Worm (Caenorhabditis elegans) whole organism, L4/young adult: ENCODE results near the gene K01A11.3.

Experiments used
- W03F9.2 ChIP-seq: fragments of 150-350 bp; optimal IDR thresholded peaks from 2 replicates; lab custom pipeline; 2014; ENCODE audit warnings: missing biosample characterization, missing genetic modification characterization
- dao-5 ChIP-seq: sonication (generic microtip); optimal IDR thresholded peaks from 2 replicates; lab custom pipeline; 2016; ENCODE audit warnings: missing genotype, missing genetic modification characterization, moderate library complexity, missing compliant biosample characterization
- him-1 ChIP-seq: sonication (generic microtip); optimal IDR thresholded peaks from 2 replicates; lab custom pipeline; 2016; ENCODE audit warnings: missing genotype, missing genetic modification reagents, missing genetic modification characterization, missing compliant biosample characterization

Gene K01A11.3

ce11 chrIII:3452563-3453210 is at the start of gene K01A11.3, which contains the start of gene C34C12.12:
Gene K01A11.3 (minus strand): TSS chrIII:3452613.
Gene C34C12.12 (plus strand): TSS chrIII:3453194.
- TF ChIP-seq him-1 (tag; lab: Kevin White, UChicago), result no peak
- no peak for TF ChIP-seq dao-5 (tag; lab: Kevin White, UChicago)
- no peak for TF ChIP-seq W03F9.2 (tag; lab: Kevin White, UChicago)

ce11 chrIII:3499850-3500249 is 47.4 kb upstream of the K01A11.3 start:
- TF ChIP-seq dao-5 (tag; lab: Kevin White, UChicago), result no peak
- no peak for TF ChIP-seq W03F9.2 (tag; lab: Kevin White, UChicago)
- no peak for TF ChIP-seq him-1 (tag; lab: Kevin White, UChicago)

- TF ChIP-seq W03F9.2 (tag; lab: Kevin White, UChicago) (no peak), dao-5 (tag; lab: Kevin White, UChicago) (no peak), him-1 (tag; lab: Kevin White, UChicago) (no peak)
Measured at ce11 chrIII:3498957-3499356, 46.5 kb upstream of the K01A11.3 start, which contains the start of gene M01F1.9. Gene M01F1.9 (minus strand): TSS chrIII:3499057.

- no peak for TF ChIP-seq him-1 (tag; lab: Kevin White, UChicago)
- no peak for TF ChIP-seq dao-5 (tag; lab: Kevin White, UChicago)
- no peak for TF ChIP-seq W03F9.2 (tag; lab: Kevin White, UChicago)
Measured at ce11 chrIII:3493138-3493537, 40.7 kb upstream of the K01A11.3 start, which contains the start of gene gly-14. Gene gly-14 (minus strand): TSS chrIII:3493238.

- no peak for TF ChIP-seq him-1 (tag; lab: Kevin White, UChicago)
- no peak for TF ChIP-seq W03F9.2 (tag; lab: Kevin White, UChicago)
- TF ChIP-seq dao-5 (tag; lab: Kevin White, UChicago), result no peak
Measured at ce11 chrIII:3488224-3488623, 35.8 kb upstream of the K01A11.3 start, which contains the start of gene C34C12.7. Gene C34C12.7 (minus strand): TSS chrIII:3488341.

ce11 chrIII:3487133-3487532 is 34.7 kb upstream of the K01A11.3 start:
- no peak for TF ChIP-seq him-1 (tag; lab: Kevin White, UChicago)
- TF ChIP-seq dao-5 (tag; lab: Kevin White, UChicago), result no peak
- no peak for TF ChIP-seq W03F9.2 (tag; lab: Kevin White, UChicago)

ce11 chrIII:3486055-3486454 is 33.6 kb upstream of the K01A11.3 start:
- TF ChIP-seq W03F9.2 (tag; lab: Kevin White, UChicago), result no peak
- no peak for TF ChIP-seq him-1 (tag; lab: Kevin White, UChicago)
- no peak for TF ChIP-seq dao-5 (tag; lab: Kevin White, UChicago)

- TF ChIP-seq him-1 (tag; lab: Kevin White, UChicago) (no peak), W03F9.2 (tag; lab: Kevin White, UChicago) (no peak), dao-5 (tag; lab: Kevin White, UChicago) (no peak)
Measured at ce11 chrIII:3484995-3485394, 32.6 kb upstream of the K01A11.3 start.

- TF ChIP-seq W03F9.2 (tag; lab: Kevin White, UChicago) (no peak), him-1 (tag; lab: Kevin White, UChicago) (no peak), dao-5 (tag; lab: Kevin White, UChicago) (no peak)
Measured at ce11 chrIII:3482291-3482690, 29.9 kb upstream of the K01A11.3 start, which contains the start of gene C34C12.6. Gene C34C12.6 (plus strand): TSS chrIII:3482591.

- TF ChIP-seq dao-5 (tag; lab: Kevin White, UChicago) (no peak), W03F9.2 (tag; lab: Kevin White, UChicago) (no peak), him-1 (tag; lab: Kevin White, UChicago) (no peak)
Measured at ce11 chrIII:3480950-3481349, 28.5 kb upstream of the K01A11.3 start.

ce11 chrIII:3480236-3480635 is 27.8 kb upstream of the K01A11.3 start:
- TF ChIP-seq W03F9.2 (tag; lab: Kevin White, UChicago), result no peak
- TF ChIP-seq him-1 (tag; lab: Kevin White, UChicago), result no peak
- TF ChIP-seq dao-5 (tag; lab: Kevin White, UChicago), result no peak

- TF ChIP-seq dao-5 (tag; lab: Kevin White, UChicago) (no peak), him-1 (tag; lab: Kevin White, UChicago) (no peak), W03F9.2 (tag; lab: Kevin White, UChicago) (no peak)
Measured at ce11 chrIII:3478795-3479398, 26.5 kb upstream of the K01A11.3 start.

- TF ChIP-seq W03F9.2 (tag; lab: Kevin White, UChicago) (no peak), him-1 (tag; lab: Kevin White, UChicago) (no peak), dao-5 (tag; lab: Kevin White, UChicago) (no peak)
Measured at ce11 chrIII:3477375-3477774, 25.0 kb upstream of the K01A11.3 start.
